Fruit fly (Drosophila melanogaster) whole organism, adult: ENCODE data around the gene ND-30.
A peak's percentile ranks its signal among the peaks of the same experiment; 100 is the strongest.

Experiments
- CG11617 ChIP-seq: fragments of 200-800 bp; sonication (Bioruptor generic); optimal IDR thresholded peaks from 2 replicates; lab custom pipeline; 2017; ENCODE audit warnings: mild to moderate bottlenecking, missing biosample characterization, missing genetic modification reagents, missing genetic modification characterization
- CG12768 ChIP-seq: fragments of 200-800 bp; sonication (Bioruptor generic); optimal IDR thresholded peaks from 2 replicates; lab custom pipeline; 2017; ENCODE audit warnings: missing biosample characterization, missing genetic modification characterization, mild to moderate bottlenecking, moderate library complexity, missing genetic modification reagents
- CG14711 ChIP-seq: fragments of 200-800 bp; sonication (Bioruptor generic); optimal IDR thresholded peaks from 2 replicates; lab custom pipeline; 2018; ENCODE audit warnings: missing biosample characterization, mild to moderate bottlenecking, missing genetic modification characterization, moderate library complexity
- CG1620 ChIP-seq: fragments of 200-800 bp; sonication (Bioruptor generic); optimal IDR thresholded peaks from 2 replicates; lab custom pipeline; 2016; ENCODE audit warnings: missing biosample characterization, missing genetic modification characterization
- CG33017 ChIP-seq: fragments of 200-800 bp; sonication (Bioruptor generic); optimal IDR thresholded peaks from 2 replicates; lab custom pipeline; 2018; ENCODE audit warnings: missing biosample characterization, mild to moderate bottlenecking, missing genetic modification characterization, moderate library complexity
- CG5204 ChIP-seq: fragments of 200-800 bp; sonication (Bioruptor generic); optimal IDR thresholded peaks from 2 replicates; lab custom pipeline; 2016; ENCODE audit warnings: missing biosample characterization, missing genetic modification characterization
- CG7045 ChIP-seq: fragments of 200-800 bp; sonication (Bioruptor generic); optimal IDR thresholded peaks from 2 replicates; lab custom pipeline; 2017; ENCODE audit warnings: missing biosample characterization, mild to moderate bottlenecking, missing genetic modification characterization
- CG7101 ChIP-seq: fragments of 200-800 bp; sonication (Bioruptor generic); optimal IDR thresholded peaks from 2 replicates; lab custom pipeline; 2018; ENCODE audit warnings: missing biosample characterization, mild to moderate bottlenecking, missing genetic modification characterization, moderate library complexity
- Clk ChIP-seq: fragments of 200-800 bp; sonication (Bioruptor generic); optimal IDR thresholded peaks from 2 replicates; lab custom pipeline; 2017; ENCODE audit warnings: missing biosample characterization, missing genetic modification characterization
- Crg-1 ChIP-seq: fragments of 200-800 bp; sonication (Bioruptor generic); optimal IDR thresholded peaks from 2 replicates; lab custom pipeline; 2016; ENCODE audit warnings: missing biosample characterization, missing genetic modification characterization
- Hr96 ChIP-seq: fragments of 200-800 bp; sonication (Bioruptor generic); optimal IDR thresholded peaks from 2 replicates; lab custom pipeline; 2016; ENCODE audit warnings: missing biosample characterization, missing genetic modification characterization
- Mnt ChIP-seq: fragments of 200-800 bp; sonication (Bioruptor generic); optimal IDR thresholded peaks from 2 replicates; lab custom pipeline; 2016; ENCODE audit warnings: missing biosample characterization, mild to moderate bottlenecking, missing genetic modification characterization
- bab1 ChIP-seq: fragments of 200-800 bp; sonication (Bioruptor generic); optimal IDR thresholded peaks from 3 replicates; lab custom pipeline; 2019; ENCODE audit warnings: missing biosample characterization, mild to moderate bottlenecking, missing genetic modification characterization, moderate library complexity
- cic ChIP-seq: fragments of 200-800 bp; sonication (Bioruptor generic); optimal IDR thresholded peaks from 2 replicates; lab custom pipeline; 2017; ENCODE audit warnings: missing biosample characterization, mild to moderate bottlenecking, missing genetic modification characterization, moderate library complexity
- cnc ChIP-seq, 2 experiments: fragments of >200 bp; optimal IDR thresholded peaks; 2 replicates each; lab custom pipeline; 2017
- kay ChIP-seq: fragments of 200-800 bp; sonication (Bioruptor generic); peaks from one replicate; lab custom pipeline; 2016; ENCODE audit warnings: missing biosample characterization, missing genetic modification characterization, borderline replicate concordance
- ovo ChIP-seq: fragments of 200-800 bp; sonication (Bioruptor generic); optimal IDR thresholded peaks from 2 replicates; lab custom pipeline; 2016; ENCODE audit warnings: missing biosample characterization, missing genetic modification characterization
- pad ChIP-seq: fragments of 200-800 bp; sonication (Bioruptor generic); optimal IDR thresholded peaks from 3 replicates; lab custom pipeline; 2017; ENCODE audit warnings: missing biosample characterization, missing genetic modification characterization, mild to moderate bottlenecking, moderate library complexity, missing genetic modification reagents
- tj ChIP-seq: fragments of 200-800 bp; sonication (Bioruptor generic); optimal IDR thresholded peaks from 3 replicates; lab custom pipeline; 2017; ENCODE audit warnings: missing biosample characterization, mild to moderate bottlenecking, missing genetic modification characterization, moderate library complexity
- toe ChIP-seq: fragments of 200-800 bp; sonication (Bioruptor generic); optimal IDR thresholded peaks from 2 replicates; lab custom pipeline; 2016; ENCODE audit warnings: missing biosample characterization, missing genetic modification characterization

ND-30 gene

DNA sequence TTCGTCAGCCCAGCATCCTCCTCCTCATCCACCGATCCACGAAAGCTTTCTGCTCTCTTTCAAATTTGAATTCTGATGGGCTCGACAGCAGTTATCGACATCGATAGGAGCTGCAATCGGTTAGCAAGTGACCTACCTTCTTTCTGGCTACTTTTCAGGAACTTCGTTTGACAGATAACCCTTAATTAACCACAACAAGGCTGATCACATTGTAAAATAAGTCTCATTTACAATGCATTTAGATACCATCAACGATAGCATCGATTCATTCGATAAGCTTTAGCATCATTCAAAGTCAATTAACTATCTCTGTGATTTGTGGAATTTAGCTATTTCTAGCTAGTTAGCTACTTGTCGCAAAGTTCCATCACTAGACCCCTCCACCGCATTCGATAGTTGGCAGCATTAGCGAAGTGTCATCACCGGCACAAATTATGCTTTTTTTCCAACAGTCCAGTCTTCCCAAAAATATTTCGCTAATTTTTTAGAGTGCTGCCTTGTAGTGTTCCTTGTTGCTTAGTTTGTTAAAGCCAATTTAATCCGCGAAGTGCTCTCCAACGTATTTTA is 19.2 kb upstream of the ND-30 start, which contains the start of the genes MnM and Girdin:
TSS of gene MnM (minus strand) at position 51 of the 567 bp plus-strand sequence.
TSS of gene Girdin (plus strand) at position 401 of the 567 bp plus-strand sequence.
- TF ChIP-seq bab1 (GFP tag; lab: Kevin White, UChicago) (peak; percentile 23), Clk (GFP tag; lab: Kevin White, UChicago) (peak; percentile 9), CG1620 (GFP tag; lab: Kevin White, UChicago) (peak; percentile 73), CG7101 (tag; lab: Kevin White, UChicago) (peak; percentile 43), Mnt (peak; percentile 58), toe (GFP tag; lab: Kevin White, UChicago) (peak; percentile 67), ovo (no peak), CG7045 (GFP tag; lab: Kevin White, UChicago) (peak; percentile 39), cnc (optimal IDR thresholded peaks at IDR 0.05; lab: Kevin White, UChicago) (no peak), CG14711 (tag; lab: Kevin White, UChicago) (peak; percentile 14), kay (GFP tag; lab: Kevin White, UChicago) (no peak), Hr96 (peak; percentile 75), Crg-1 (GFP tag; lab: Kevin White, UChicago) (peak; percentile 54), CG33017 (tag; lab: Kevin White, UChicago) (no peak), CG5204 (GFP tag; lab: Kevin White, UChicago) (peak; percentile 62), CG12768 (GFP tag; lab: Kevin White, UChicago) (peak; percentile 0), CG11617 (GFP tag; lab: Kevin White, UChicago) (peak; percentile 66), tj (GFP tag; lab: Kevin White, UChicago) (peak; percentile 31), pad (GFP tag; lab: Kevin White, UChicago) (peak; percentile 62), cic (GFP tag; lab: Kevin White, UChicago) (no peak)

DNA sequence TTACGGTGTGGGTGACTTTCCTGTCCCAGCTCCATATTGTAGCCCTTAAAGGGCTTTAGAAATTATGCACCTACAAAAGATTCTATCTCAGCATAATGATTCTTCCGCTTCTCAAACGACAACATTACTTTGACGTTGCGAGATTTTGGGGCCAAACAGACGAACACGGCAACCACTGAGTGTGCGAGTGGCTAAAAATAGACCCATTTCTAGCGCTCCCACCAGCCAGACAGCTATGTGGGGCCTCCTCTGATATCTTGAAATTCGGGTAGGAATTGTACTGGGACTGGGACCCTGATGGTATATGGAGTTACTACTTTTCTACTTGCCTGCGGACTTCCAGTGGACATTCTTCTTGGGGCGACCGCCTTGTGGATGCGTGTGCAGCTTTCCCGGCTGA is 18.5 kb upstream of the ND-30 start:
- no peak for TF ChIP-seq CG14711 (tag; lab: Kevin White, UChicago)
- TF ChIP-seq kay (GFP tag; lab: Kevin White, UChicago): no peak
- TF ChIP-seq CG7101 (tag; lab: Kevin White, UChicago): no peak
- TF ChIP-seq Crg-1 (GFP tag; lab: Kevin White, UChicago): no peak
- TF ChIP-seq Clk (GFP tag; lab: Kevin White, UChicago): no peak
- TF ChIP-seq tj (GFP tag; lab: Kevin White, UChicago): no peak
- TF ChIP-seq bab1 (GFP tag; lab: Kevin White, UChicago): no peak
- TF ChIP-seq CG11617 (GFP tag; lab: Kevin White, UChicago): no peak
- no peak for TF ChIP-seq Mnt
- no peak for TF ChIP-seq ovo
- TF ChIP-seq CG12768 (GFP tag; lab: Kevin White, UChicago): no peak
- TF ChIP-seq CG5204 (GFP tag; lab: Kevin White, UChicago): no peak
- no peak for TF ChIP-seq CG33017 (tag; lab: Kevin White, UChicago)
- TF ChIP-seq cic (GFP tag; lab: Kevin White, UChicago): no peak
- no peak for TF ChIP-seq CG1620 (GFP tag; lab: Kevin White, UChicago)

DNA sequence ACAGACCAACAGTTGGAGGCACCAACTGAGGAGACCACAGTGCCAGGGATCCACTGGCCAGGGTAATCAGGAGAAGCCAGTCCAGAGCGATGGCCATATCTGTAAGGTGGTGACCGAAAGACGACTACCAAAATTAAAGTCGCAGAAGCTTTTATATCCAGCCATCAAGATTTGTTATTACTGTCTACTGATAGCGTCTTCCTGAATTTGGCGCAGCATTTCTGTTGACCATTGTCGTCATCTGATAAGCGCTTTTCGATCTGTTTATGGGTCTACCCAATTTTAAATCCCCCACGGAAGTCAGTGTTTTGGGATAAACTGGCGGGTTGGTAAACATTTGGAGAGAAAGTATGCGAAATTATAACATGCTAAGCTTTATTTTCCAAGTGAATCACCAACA is 13.1 kb upstream of the ND-30 start, which contains the start of gene CG14963:
TSS of gene CG14963 (minus strand) at position 101 of the 400 bp plus-strand sequence.
- TF ChIP-seq CG5204 (GFP tag; lab: Kevin White, UChicago) (no peak), Hr96 (no peak), CG7045 (GFP tag; lab: Kevin White, UChicago) (no peak), CG12768 (GFP tag; lab: Kevin White, UChicago) (no peak), CG33017 (tag; lab: Kevin White, UChicago) (no peak), kay (GFP tag; lab: Kevin White, UChicago) (no peak), toe (GFP tag; lab: Kevin White, UChicago) (no peak), Crg-1 (GFP tag; lab: Kevin White, UChicago) (no peak), pad (GFP tag; lab: Kevin White, UChicago) (no peak), CG7101 (tag; lab: Kevin White, UChicago) (no peak), Clk (GFP tag; lab: Kevin White, UChicago) (no peak), CG1620 (GFP tag; lab: Kevin White, UChicago) (no peak), bab1 (GFP tag; lab: Kevin White, UChicago) (no peak), tj (GFP tag; lab: Kevin White, UChicago) (no peak)

DNA sequence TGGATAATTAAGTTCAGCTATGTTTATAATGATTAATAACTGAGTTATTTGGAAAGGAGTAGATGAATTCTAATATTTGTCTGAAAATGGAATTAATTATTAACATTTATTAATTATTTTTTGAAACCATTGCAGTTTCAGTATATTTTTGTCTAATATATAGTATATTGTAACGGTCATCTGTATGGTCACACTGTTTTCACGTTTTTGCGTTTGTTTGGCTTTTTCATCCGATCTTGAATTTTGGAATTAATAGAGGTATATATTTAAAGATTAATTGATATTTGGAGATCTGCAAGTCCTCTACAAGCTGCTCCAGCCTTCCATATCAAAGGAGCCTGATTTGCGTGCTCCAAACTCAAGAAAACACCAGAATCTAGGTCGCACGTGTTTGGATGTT is 9.7 kb upstream of the ND-30 start, which contains the start of the genes CG32278 and CG32281:
TSS of gene CG32278 (plus strand) at position 180 of the 400 bp plus-strand sequence.
TSS of gene CG32281 (plus strand) at position 269 of the 400 bp plus-strand sequence.
- TF ChIP-seq Mnt (peak; percentile 28), Crg-1 (GFP tag; lab: Kevin White, UChicago) (no peak)

DNA sequence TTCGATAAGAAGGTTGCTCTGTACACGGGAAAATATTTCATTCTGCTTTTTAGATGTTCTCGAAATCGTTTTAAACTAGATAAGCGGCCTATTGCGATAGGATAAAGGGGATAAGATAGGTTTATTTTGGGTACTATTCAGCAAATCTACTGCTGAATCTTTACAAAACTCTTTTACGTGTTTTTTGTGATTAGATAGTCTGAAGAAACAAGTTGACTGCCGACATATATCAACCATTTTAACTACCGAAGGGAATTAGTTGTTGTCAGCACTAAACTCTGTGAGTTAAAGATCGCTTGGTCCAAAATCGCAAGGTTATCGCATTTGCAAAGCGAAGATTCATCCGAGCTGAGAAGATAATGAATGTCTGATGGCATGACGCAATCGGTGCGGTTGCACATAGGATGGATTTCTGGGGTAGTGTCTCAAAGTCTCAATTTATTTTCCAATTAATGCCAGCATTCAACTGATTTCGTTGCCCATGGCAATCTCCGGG is 6.9 kb upstream of the ND-30 start, which contains the start of gene Asciz:
TSS of gene Asciz (minus strand) at position 51 of the 496 bp plus-strand sequence.
- TF ChIP-seq CG12768 (GFP tag; lab: Kevin White, UChicago) (peak; percentile 14), kay (GFP tag; lab: Kevin White, UChicago) (no peak)

DNA sequence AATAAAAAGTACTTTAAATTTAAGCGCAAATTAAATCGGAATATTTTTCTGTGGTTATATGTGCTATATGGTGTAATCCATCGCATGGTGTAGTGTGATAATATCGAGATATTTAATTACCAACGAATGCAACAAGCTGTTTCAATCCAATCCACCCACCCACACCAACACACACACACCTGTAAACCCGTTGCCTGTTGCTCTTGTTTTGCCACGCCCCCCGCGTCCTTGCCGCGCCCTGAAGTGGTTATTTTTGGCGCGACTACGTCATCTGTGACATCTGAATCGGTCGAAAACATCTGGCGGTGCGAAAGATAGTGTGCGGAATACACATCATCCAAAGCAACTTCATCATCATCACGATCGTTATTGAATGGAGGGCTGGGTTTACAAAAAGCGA is 6.0 kb upstream of the ND-30 start:
- TF ChIP-seq CG11617 (GFP tag; lab: Kevin White, UChicago) (peak; percentile 1), CG1620 (GFP tag; lab: Kevin White, UChicago) (no peak)
